Worm (Caenorhabditis elegans) whole organism, L2 larva: Measurements from ENCODE around the gene hot-4.

ENCODE experiments used
- C34F6.9 ChIP-seq: fragments of 150-350 bp; optimal IDR thresholded peaks from 2 replicates; lab custom pipeline; 2014; ENCODE audit warnings: missing biosample characterization, missing genetic modification characterization
- F13H6.1 ChIP-seq: sonication (generic microtip); optimal IDR thresholded peaks from 2 replicates; lab custom pipeline; 2016; ENCODE audit warnings: missing genetic modification characterization, missing compliant biosample characterization
- R02D3.7 ChIP-seq: fragments of 150-350 bp; optimal IDR thresholded peaks from 2 replicates; lab custom pipeline; 2014; ENCODE audit warnings: missing biosample characterization, missing genetic modification characterization
- ZK546.5 ChIP-seq: sonication (generic microtip); optimal IDR thresholded peaks from 2 replicates; lab custom pipeline; 2017; ENCODE audit warnings: missing biosample characterization, missing genetic modification characterization
- alr-1 ChIP-seq: fragments of 150-350 bp; optimal IDR thresholded peaks from 2 replicates; lab custom pipeline; 2014; ENCODE audit warnings: missing biosample characterization, missing genetic modification characterization
- ama-1 ChIP-seq: fragments of 150-350 bp; optimal IDR thresholded peaks from 2 replicates; lab custom pipeline; 2018; ENCODE audit warnings: inconsistent platforms
- blmp-1 ChIP-seq: sonication (generic microtip); optimal IDR thresholded peaks from 2 replicates; lab custom pipeline; 2017; ENCODE audit warnings: missing genetic modification characterization, mild to moderate bottlenecking, missing compliant biosample characterization, antibody characterized with exemption, moderate library complexity; ENCODE audit not compliant: insufficient read depth
- ceh-16 ChIP-seq: fragments of 150-350 bp; optimal IDR thresholded peaks from 2 replicates; lab custom pipeline; 2014; ENCODE audit warnings: missing biosample characterization, missing genetic modification characterization
- ceh-82 ChIP-seq: fragments of 150-350 bp; optimal IDR thresholded peaks from 2 replicates; lab custom pipeline; 2014; ENCODE audit warnings: missing biosample characterization, missing genetic modification characterization
- crh-2 ChIP-seq: sonication (generic microtip); optimal IDR thresholded peaks from 2 replicates; lab custom pipeline; 2017; ENCODE audit warnings: missing biosample characterization, missing genetic modification characterization
- dmd-4 ChIP-seq: sonication (generic microtip); optimal IDR thresholded peaks from 2 replicates; lab custom pipeline; 2017; ENCODE audit warnings: missing biosample characterization, missing genetic modification characterization
- egl-27 ChIP-seq: sonication (generic microtip); optimal IDR thresholded peaks from 3 replicates; lab custom pipeline; 2017; ENCODE audit warnings: missing biosample characterization, missing genetic modification reagents, missing genetic modification characterization
- elt-1 ChIP-seq: fragments of 150-350 bp; optimal IDR thresholded peaks from 2 replicates; lab custom pipeline; 2014; ENCODE audit warnings: missing biosample characterization, missing genetic modification characterization
- elt-3 ChIP-seq: sonication (generic microtip); optimal IDR thresholded peaks from 2 replicates; lab custom pipeline; 2017; ENCODE audit warnings: missing biosample characterization, missing genetic modification characterization
- fos-1 ChIP-seq: fragments of 150-350 bp; optimal IDR thresholded peaks from 2 replicates; lab custom pipeline; 2014; ENCODE audit warnings: missing biosample characterization, missing genetic modification characterization
- gmeb-1 ChIP-seq: fragments of 150-350 bp; optimal IDR thresholded peaks from 2 replicates; lab custom pipeline; 2014; ENCODE audit warnings: missing biosample characterization, missing genetic modification characterization
- lin-11 ChIP-seq: fragments of 150-350 bp; sonication (generic microtip); optimal IDR thresholded peaks from 2 replicates; lab custom pipeline; 2014; ENCODE audit warnings: missing biosample characterization, missing genetic modification characterization, inconsistent platforms, mixed read lengths
- lin-39 ChIP-seq: fragments of 150-350 bp; optimal IDR thresholded peaks from 2 replicates; lab custom pipeline; 2014; ENCODE audit warnings: missing biosample characterization, missing genetic modification reagents, missing genetic modification characterization
- lsy-2 ChIP-seq, 2 experiments: fragments of 150-350 bp in 1 of 2; sonication (generic microtip) in 1 of 2; optimal IDR thresholded peaks; 2 replicates each; lab custom pipeline; 2014 to 2017; ENCODE audit warnings: missing biosample characterization in 2 of 2, missing genetic modification characterization in 2 of 2
- mbf-1 ChIP-seq: sonication (generic microtip); optimal IDR thresholded peaks from 2 replicates; lab custom pipeline; 2017; ENCODE audit warnings: missing biosample characterization, missing genetic modification characterization
- mdl-1 ChIP-seq, 2 experiments: fragments of 150-350 bp in 1 of 2; sonication (generic microtip) in 1 of 2; optimal IDR thresholded peaks; 2 replicates each; lab custom pipeline; 2017; ENCODE audit warnings: missing biosample characterization in 2 of 2, missing genetic modification characterization in 2 of 2
- nhr-10 ChIP-seq: sonication (generic microtip); optimal IDR thresholded peaks from 2 replicates; lab custom pipeline; 2017; ENCODE audit warnings: missing biosample characterization, missing genetic modification characterization
- nhr-11 ChIP-seq: fragments of 150-350 bp; optimal IDR thresholded peaks from 2 replicates; lab custom pipeline; 2014; ENCODE audit warnings: missing biosample characterization, missing genetic modification characterization
- nhr-12 ChIP-seq: fragments of 150-350 bp; optimal IDR thresholded peaks from 2 replicates; lab custom pipeline; 2014; ENCODE audit warnings: missing biosample characterization, missing genetic modification characterization
- nhr-129 ChIP-seq: fragments of 150-350 bp; optimal IDR thresholded peaks from 2 replicates; lab custom pipeline; 2014; ENCODE audit warnings: missing biosample characterization, missing genetic modification characterization
- nhr-23 ChIP-seq: fragments of 150-350 bp; optimal IDR thresholded peaks from 2 replicates; lab custom pipeline; 2014; ENCODE audit warnings: missing biosample characterization, missing genetic modification reagents, missing genetic modification characterization
- nhr-25 ChIP-seq: fragments of 150-350 bp; sonication (generic microtip); optimal IDR thresholded peaks from 3 replicates; lab custom pipeline; 2014; ENCODE audit warnings: missing biosample characterization, missing genetic modification characterization
- nhr-6 ChIP-seq: fragments of 150-350 bp; optimal IDR thresholded peaks from 2 replicates; lab custom pipeline; 2014; ENCODE audit warnings: missing biosample characterization, missing genetic modification characterization
- nhr-77 ChIP-seq: fragments of 150-350 bp; optimal IDR thresholded peaks from 2 replicates; lab custom pipeline; 2014; ENCODE audit warnings: missing biosample characterization, missing genetic modification characterization
- peb-1 ChIP-seq: fragments of 150-350 bp; optimal IDR thresholded peaks from 2 replicates; lab custom pipeline; 2014; ENCODE audit warnings: missing biosample characterization, missing genetic modification characterization
- sem-4 ChIP-seq: fragments of 150-350 bp; optimal IDR thresholded peaks from 2 replicates; lab custom pipeline; 2014; ENCODE audit warnings: missing biosample characterization, missing genetic modification reagents, missing genetic modification characterization
- sma-3 ChIP-seq: sonication (generic microtip); optimal IDR thresholded peaks from 2 replicates; lab custom pipeline; 2016; ENCODE audit warnings: missing genetic modification reagents, missing genetic modification characterization, missing compliant biosample characterization
- sma-9 ChIP-seq, 2 experiments: fragments of 150-350 bp in 1 of 2; sonication (generic microtip) in 1 of 2; optimal IDR thresholded peaks; 2 replicates each; lab custom pipeline; 2014 to 2016; ENCODE audit warnings: missing genetic modification characterization in 2 of 2, mild to moderate bottlenecking in 1 of 2, missing biosample characterization in 1 of 2, missing compliant biosample characterization in 1 of 2, missing genetic modification reagents in 1 of 2, moderate library complexity in 1 of 2
- unc-62 ChIP-seq: fragments of 150-350 bp; optimal IDR thresholded peaks from 2 replicates; lab custom pipeline; 2014; ENCODE audit warnings: missing biosample characterization, missing genetic modification reagents, missing genetic modification characterization
- zag-1 ChIP-seq: fragments of 150-350 bp; optimal IDR thresholded peaks from 2 replicates; lab custom pipeline; 2014; ENCODE audit warnings: missing biosample characterization, missing genetic modification characterization
- ztf-11 ChIP-seq: sonication (generic microtip); optimal IDR thresholded peaks from 2 replicates; lab custom pipeline; 2017; ENCODE audit warnings: missing biosample characterization, missing genetic modification characterization
- ztf-4 ChIP-seq: fragments of 150-350 bp; optimal IDR thresholded peaks from 2 replicates; lab custom pipeline; 2014; ENCODE audit warnings: missing biosample characterization, missing genetic modification characterization

hot-4 gene

ce11 chrIII:6230870-6231269 lies 13.7 kb downstream of the hot-4 start, which contains the start of gene esyt-2:
TSS of gene esyt-2 (minus strand) at chrIII:6230970.
- TF ChIP-seq ZK546.5: no peak
- no peak for TF ChIP-seq elt-1 (tag; lab: Kevin White, UChicago)
- TF ChIP-seq ztf-4 (tag; lab: Kevin White, UChicago): no peak

ce11 chrIII:6231880-6232279 lies 14.7 kb downstream of the hot-4 start:
- TF ChIP-seq nhr-11: no peak
- TF ChIP-seq fos-1 (tag; lab: Kevin White, UChicago): peak; percentile 89
- no peak for TF ChIP-seq nhr-77 (tag; lab: Kevin White, UChicago)
- no peak for TF ChIP-seq ztf-4 (tag; lab: Kevin White, UChicago)
- no peak for TF ChIP-seq blmp-1 (tag; lab: Kevin White, UChicago)
- TF ChIP-seq F13H6.1 (tag; lab: Kevin White, UChicago): no peak
- no peak for TF ChIP-seq nhr-6 (tag; lab: Kevin White, UChicago)
- TF ChIP-seq crh-2 (tag; lab: Kevin White, UChicago): peak; percentile 59
- no peak for TF ChIP-seq nhr-12
- TF ChIP-seq sma-3: no peak
- no peak for TF ChIP-seq nhr-10 (tag; lab: Kevin White, UChicago)
- TF ChIP-seq zag-1 (tag; lab: Kevin White, UChicago): no peak
- TF ChIP-seq mdl-1 (tag; optimal IDR thresholded peaks at IDR 0.05; lab: Kevin White, UChicago): no peak
- TF ChIP-seq sem-4 (tag; lab: Kevin White, UChicago): no peak
- peak; percentile 17 for TF ChIP-seq C34F6.9
- no peak for TF ChIP-seq nhr-129 (tag; lab: Kevin White, UChicago)
- no peak for TF ChIP-seq lin-39 (tag; lab: Kevin White, UChicago)
- no peak for TF ChIP-seq elt-3 (tag; lab: Kevin White, UChicago)
- no peak for TF ChIP-seq ceh-82 (tag; lab: Kevin White, UChicago)
- no peak for TF ChIP-seq ama-1 (lab: Kevin White, UChicago)
- no peak for TF ChIP-seq peb-1 (tag; lab: Kevin White, UChicago)
- peak; percentile 39 for TF ChIP-seq egl-27 (tag; lab: Kevin White, UChicago)

ce11 chrIII:6236649-6237048 lies 19.4 kb downstream of the hot-4 start, which contains the start of gene T12A2.21:
TSS of gene T12A2.21 (minus strand) at chrIII:6236749.
- no peak for TF ChIP-seq ztf-11 (tag; lab: Kevin White, UChicago)
- no peak for TF ChIP-seq nhr-11
- TF ChIP-seq nhr-77 (tag; lab: Kevin White, UChicago): no peak
- no peak for TF ChIP-seq nhr-129 (tag; lab: Kevin White, UChicago)
- no peak for TF ChIP-seq unc-62 (GFP tag; lab: Kevin White, UChicago)
- no peak for TF ChIP-seq dmd-4 (tag; lab: Kevin White, UChicago)
- no peak for TF ChIP-seq ama-1 (lab: Kevin White, UChicago)
- no peak for TF ChIP-seq lsy-2 (tag; optimal IDR thresholded peaks at IDR 0.05; lab: Kevin White, UChicago)
- TF ChIP-seq F13H6.1 (tag; lab: Kevin White, UChicago): no peak
- TF ChIP-seq mbf-1 (tag; lab: Kevin White, UChicago): no peak
- no peak for TF ChIP-seq elt-3 (tag; lab: Kevin White, UChicago)
- no peak for TF ChIP-seq nhr-25 (tag; lab: Kevin White, UChicago)

- no peak for TF ChIP-seq ztf-11 (tag; lab: Kevin White, UChicago)
- no peak for TF ChIP-seq crh-2 (tag; lab: Kevin White, UChicago)
- no peak for TF ChIP-seq ZK546.5
- TF ChIP-seq gmeb-1 (tag; lab: Kevin White, UChicago): no peak
- no peak for TF ChIP-seq nhr-129 (tag; lab: Kevin White, UChicago)
- TF ChIP-seq blmp-1 (tag; lab: Kevin White, UChicago): no peak
- no peak for TF ChIP-seq R02D3.7
- no peak for TF ChIP-seq F13H6.1 (tag; lab: Kevin White, UChicago)
- no peak for TF ChIP-seq lin-11 (tag; lab: Kevin White, UChicago)
- no peak for TF ChIP-seq sma-9 (GFP tag; optimal IDR thresholded peaks at IDR 0.05; lab: Kevin White, UChicago)
- no peak for TF ChIP-seq sma-9 (tag; optimal IDR thresholded peaks at IDR 0.05; lab: Kevin White, UChicago)
- no peak for TF ChIP-seq ceh-16
- TF ChIP-seq alr-1 (tag; lab: Kevin White, UChicago): no peak
- no peak for TF ChIP-seq mbf-1 (tag; lab: Kevin White, UChicago)
- no peak for TF ChIP-seq sma-3
- no peak for TF ChIP-seq ama-1 (lab: Kevin White, UChicago)
- TF ChIP-seq nhr-12: no peak
- no peak for TF ChIP-seq nhr-23 (tag; lab: Kevin White, UChicago)
- TF ChIP-seq fos-1 (tag; lab: Kevin White, UChicago): no peak
- TF ChIP-seq nhr-11: no peak
These were observed 23.3 kb downstream of the hot-4 start, which contains the start of gene T12A2.3 for ce11 chrIII:6240528-6240927. TSS of gene T12A2.3 (plus strand) at chrIII:6240828.
